Fruit fly (Drosophila melanogaster): Measurements from ENCODE around the gene lace.

lace gene

DNA sequence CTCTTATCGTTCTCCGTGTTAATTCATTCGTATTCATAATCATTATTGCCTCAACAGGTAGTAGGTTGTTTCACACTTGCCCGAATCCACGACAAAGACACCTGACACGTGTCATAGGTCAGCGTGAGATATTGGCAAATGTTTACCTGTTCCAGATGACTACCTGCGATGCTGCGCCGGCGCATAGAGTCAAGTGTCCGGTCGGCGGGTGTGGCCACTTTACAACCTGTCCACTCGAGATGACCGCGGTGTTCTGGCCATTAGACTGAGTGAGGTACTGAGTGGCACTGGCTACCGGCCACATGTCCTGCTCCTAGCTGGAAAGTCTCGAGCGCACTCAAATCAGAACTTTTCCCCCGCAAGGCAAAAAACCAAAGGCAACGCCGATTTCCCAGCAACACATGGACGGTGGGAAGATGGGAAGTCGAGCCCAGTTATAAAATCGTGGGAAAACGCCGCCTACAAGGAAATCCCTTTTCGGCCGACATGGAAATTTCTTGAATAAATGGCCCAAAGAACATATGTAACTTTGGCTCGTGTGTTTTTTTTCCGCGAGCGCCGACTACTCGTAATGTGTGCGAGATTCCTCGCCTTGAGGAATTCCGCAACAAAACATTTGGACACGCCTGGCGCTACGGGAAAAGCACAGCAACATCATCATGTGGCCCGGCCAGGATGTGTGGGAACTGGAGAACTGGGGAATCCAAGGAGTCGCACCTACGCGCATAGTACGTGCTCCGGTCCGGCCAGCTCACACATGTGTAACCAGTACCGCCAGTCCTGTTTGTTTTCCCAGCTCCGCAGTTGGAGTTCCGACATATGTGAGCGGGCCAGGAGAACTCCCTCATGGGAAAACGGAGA is 13.1 kb upstream of the lace start:
- TF ChIP-seq CG8478 (optimal IDR thresholded peaks at IDR 0.05) (no peak), CTCF (optimal IDR thresholded peaks at IDR 0.05) (no peak)

DNA sequence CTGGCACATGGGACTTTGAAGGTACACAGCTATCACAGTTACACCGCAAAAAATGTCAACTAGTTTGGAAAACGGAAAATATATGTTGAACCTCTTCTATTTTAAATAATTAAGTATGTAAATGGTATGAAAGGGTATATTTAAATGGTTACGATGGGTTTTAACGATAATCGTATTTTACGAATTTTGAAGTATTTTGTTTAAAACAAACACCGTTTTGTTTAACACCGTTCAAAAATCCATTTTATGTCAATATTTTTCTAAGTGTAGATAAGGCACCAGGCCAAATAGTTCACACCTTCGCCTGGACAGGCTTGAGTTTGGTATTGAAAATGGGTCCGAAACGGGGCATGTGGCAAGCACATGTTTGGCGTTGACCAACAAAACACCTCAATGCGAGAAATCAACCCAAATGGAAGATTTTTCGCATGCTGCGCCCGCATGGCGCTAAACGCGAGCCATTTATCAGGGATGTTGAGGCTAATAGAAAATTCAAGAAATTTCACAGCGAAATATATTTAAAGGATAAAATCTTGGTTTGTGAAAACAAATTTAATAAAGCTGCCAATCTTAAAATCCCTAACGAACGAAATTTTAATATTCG is 12.3 kb upstream of the lace start:
- TF ChIP-seq CG8478 (optimal IDR thresholded peaks at IDR 0.05) (no peak), CTCF (optimal IDR thresholded peaks at IDR 0.05) (no peak)

DNA sequence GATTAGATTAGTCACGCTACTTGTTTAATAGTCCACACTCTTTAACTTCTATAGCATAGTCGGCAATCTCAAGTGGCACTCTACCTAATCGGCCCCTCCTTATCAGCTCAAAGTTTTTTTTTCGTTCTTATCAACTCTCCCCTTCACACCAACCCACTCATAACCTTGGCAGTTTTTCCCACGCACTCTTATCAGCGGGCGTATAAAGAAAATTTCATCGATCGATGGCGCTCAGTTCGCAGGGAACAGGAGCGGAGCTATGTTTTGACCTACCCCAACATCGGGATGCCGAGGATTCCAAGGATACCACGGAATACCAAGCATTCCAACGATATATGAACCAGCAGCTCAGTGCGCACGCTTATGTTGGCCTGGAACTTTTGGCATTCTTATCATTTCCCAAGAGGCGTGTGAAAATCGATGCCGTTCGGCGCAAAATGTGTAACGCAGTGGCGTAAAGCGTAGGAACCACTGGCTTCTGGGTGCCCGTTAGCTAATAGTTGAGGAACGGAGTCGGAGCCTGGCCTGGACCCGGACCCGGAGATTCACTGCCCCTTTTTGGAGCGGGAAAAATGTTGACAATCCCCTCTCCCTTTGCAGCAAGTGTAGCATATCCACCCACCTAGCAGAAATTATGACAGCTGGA is 8.6 kb upstream of the lace start:
- TF ChIP-seq CTCF (optimal IDR thresholded peaks at IDR 0.05), result no peak
- no peak for TF ChIP-seq CG8478 (optimal IDR thresholded peaks at IDR 0.05)

DNA sequence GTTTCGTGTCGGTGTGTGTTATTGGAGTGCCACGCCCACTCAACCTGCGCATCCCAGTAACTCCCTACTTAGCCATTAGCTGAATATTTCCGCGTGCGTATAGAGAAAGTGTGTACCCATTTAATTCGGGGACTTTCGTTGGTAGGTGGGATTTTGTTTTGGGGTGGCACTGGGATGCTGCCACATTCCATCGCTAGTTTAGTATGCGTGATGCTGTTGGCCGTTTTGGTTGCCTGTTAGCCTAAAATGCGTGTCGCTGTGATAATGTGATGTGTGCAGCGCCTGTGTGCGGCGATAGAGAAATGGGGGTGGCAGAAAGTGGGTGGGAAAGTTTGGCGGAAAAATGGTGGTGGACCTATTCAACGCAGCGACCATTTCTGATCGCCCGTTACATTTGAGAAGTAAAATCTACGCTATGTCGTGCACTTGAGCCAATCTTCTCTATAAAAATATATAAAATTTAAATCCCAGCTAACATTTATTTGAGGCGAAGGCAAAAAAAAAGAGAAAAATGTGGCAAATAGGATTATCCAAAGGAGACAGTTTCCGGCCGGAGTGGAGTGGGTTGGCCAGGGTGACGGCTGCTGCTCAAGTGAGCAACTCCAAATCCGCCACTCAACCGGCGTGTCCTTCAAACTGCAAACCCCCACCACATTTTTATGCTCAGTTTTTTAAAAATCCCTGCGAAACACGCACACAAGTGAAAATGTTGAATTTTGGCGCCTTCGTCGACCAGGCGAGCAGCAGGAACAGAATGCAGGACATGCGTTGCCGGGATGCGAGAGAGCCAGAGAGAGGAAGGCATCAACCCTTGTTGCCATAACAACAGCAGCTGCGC is 7.4 kb upstream of the lace start:
- TF ChIP-seq CTCF (optimal IDR thresholded peaks at IDR 0.05), result no peak
- no peak for TF ChIP-seq CG8478 (optimal IDR thresholded peaks at IDR 0.05)

DNA sequence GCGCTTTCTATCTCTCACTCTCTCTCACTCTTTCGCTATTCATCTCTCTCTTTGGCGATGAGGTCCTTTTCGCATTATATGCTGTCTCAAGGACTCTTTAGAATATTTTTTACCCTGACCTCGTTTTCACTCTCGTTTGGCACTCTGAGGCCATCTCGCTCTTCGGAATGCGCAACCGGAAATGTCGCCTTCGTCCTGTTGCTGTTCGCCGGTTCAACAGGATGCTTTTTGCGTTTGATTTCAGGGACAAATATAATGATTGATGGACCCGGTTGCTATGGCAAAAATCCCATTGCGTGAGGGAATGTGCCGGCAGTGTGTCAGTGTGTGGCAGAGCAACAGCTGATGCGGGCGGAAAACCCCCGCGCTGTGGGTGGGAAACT is 6.8 kb upstream of the lace start:
- TF ChIP-seq CTCF (optimal IDR thresholded peaks at IDR 0.05) (no peak), CG8478 (optimal IDR thresholded peaks at IDR 0.05) (no peak)

DNA sequence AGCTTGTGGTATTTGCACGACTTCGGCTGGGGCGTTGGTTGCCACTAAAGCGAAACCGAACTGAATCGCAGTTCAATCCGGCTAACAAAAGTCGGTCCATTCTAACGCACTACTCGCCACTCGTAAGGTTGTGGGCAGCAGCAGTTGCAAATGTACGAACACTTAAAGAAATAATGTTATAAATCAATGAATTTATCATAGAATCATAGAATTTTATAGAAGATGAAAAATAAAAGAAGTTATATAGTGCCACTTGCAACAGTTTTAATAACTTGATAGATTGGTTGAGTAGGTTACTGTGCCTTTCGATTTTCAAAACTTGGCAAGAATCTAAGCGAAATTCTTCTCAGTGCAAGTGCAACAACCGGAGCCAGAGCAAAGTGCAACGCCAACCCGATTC is 5.3 kb upstream of the lace start:
- no peak for TF ChIP-seq CG8478 (optimal IDR thresholded peaks at IDR 0.05)
- no peak for TF ChIP-seq CTCF (optimal IDR thresholded peaks at IDR 0.05)

DNA sequence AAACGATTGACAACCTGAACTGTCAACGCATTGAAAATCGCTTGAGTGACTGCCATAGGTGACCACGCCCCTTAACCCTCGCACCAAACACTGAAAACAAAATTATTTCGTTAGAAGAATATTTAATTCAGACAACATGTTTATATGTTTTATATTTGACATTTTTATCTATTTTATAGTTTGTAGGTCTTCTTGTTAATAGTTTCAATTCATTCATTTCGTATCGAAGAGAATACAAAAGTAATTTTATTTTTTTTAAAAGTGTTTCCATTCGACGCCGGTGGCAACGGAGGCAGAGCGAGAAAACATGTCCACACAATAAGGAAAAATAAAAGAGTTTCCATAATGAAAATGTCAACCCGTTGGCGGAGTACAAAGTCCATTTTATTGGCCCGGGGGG is 2.6 kb upstream of the lace start:
- TF ChIP-seq CG8478 (optimal IDR thresholded peaks at IDR 0.05), result no peak
- TF ChIP-seq CTCF (optimal IDR thresholded peaks at IDR 0.05), result no peak

DNA sequence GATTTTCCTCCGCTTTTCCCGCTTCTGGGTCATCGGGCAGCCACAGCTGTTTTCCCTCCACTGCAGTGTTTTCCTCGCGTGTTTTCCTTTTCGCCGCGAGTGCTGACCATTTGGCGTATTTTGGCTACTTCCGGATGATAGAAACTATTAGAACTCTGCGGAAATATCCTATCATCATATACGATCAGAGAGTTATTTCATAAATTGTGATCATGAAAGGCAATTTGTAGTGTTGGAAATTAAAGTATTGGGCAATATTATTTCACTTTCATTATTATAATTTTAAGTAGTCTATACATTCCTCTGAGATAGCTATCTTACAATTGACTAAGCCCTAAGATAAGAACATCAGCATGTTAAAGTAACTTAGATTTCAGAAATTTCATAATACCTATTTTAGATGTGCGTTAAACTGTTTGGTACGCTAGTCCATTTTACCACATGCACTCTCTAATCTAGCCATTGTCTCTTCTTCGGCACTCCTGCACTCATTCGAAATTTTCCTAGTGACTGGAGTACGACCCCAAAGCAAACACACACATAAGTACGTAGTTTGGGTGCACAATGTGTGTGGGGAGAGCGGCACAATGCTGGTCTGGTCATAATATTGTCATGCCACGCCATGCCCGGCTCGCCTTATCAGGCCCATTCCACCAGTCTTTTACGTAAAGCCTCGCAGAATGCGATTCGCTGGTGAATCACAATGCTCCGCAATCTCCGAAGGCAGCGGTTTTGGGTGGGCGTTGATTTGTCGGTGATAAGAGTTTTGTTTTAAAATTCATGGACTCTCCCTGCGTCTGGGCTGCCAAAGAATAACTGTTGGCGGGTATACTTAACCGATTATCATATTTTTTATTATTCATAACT is 1.0 kb downstream of the lace start:
- TF ChIP-seq CG8478 (optimal IDR thresholded peaks at IDR 0.05) (no peak), CTCF (optimal IDR thresholded peaks at IDR 0.05) (no peak)

DNA sequence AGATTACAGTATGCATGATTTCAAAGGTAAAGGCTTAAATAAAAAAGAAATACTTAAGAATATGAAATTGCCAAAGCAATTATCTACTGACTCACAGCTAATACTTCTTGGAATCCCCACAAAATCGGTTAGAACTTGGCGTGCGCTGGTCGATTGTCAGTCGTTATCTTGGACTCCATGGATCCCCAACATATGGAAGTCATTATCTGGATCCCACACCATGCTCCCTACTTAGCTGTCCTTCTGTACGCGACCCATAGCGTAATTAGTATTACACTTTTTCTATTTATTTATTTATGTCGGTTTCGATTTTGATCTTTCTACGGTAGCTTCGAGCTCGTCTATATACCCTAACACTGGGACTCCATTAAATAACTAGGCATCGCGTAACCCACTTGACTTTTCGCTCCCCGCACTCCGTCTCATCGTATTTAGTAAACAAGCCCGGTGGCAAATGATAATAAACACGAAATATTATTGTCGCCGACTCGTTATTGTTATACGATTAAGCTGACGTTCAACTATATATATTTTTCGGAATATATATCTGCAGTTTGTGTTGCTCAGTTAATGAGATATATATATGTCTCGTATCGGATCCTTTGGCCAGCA is 2.1 kb downstream of the lace start:
- no peak for TF ChIP-seq CG8478 (optimal IDR thresholded peaks at IDR 0.05)
- no peak for TF ChIP-seq CTCF (optimal IDR thresholded peaks at IDR 0.05)

DNA sequence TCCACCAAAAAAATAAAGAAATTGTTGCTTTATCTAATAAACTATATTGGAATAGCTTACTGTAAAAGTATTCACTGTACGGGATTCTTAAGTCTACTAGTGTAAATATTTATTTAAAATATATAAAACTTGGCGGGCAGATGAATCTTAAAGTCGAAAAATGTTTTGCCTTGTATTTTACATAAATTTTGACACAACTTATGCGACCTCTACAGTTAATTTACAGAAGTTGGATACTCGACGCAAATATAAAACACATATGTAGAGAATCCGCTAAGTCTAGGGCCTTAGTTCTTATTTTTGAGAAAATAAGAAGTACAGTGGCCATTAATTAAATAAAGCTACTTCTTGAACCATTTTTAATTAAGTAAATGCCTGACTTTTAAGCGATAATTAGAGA is 5.6 kb downstream of the lace start:
- no peak for TF ChIP-seq CG8478 (optimal IDR thresholded peaks at IDR 0.05)
- peak; percentile 51 to 82 for TF ChIP-seq CTCF (optimal IDR thresholded peaks at IDR 0.05)

DNA sequence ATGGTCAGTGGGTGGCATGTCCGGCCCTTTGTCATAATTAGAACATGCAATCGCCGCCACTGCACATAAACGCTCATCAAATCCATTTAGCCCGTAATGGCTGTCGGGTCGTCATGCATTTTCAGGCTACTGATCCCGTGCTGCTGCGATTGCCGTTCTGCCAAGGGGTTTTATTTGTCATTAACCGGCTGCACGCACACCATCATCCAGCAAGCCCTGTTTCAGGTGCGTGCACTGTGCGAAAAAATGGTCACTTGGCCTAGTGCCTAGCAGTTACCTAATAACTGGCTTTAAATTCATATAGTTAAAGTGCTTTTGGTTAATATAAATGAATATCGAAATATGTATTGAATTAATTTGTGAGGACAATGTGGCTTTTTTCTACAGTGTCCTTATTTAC is 38.5 kb downstream of the lace start:
- TF ChIP-seq CG8478 (optimal IDR thresholded peaks at IDR 0.05) (no peak), CTCF (optimal IDR thresholded peaks at IDR 0.05) (no peak)

DNA sequence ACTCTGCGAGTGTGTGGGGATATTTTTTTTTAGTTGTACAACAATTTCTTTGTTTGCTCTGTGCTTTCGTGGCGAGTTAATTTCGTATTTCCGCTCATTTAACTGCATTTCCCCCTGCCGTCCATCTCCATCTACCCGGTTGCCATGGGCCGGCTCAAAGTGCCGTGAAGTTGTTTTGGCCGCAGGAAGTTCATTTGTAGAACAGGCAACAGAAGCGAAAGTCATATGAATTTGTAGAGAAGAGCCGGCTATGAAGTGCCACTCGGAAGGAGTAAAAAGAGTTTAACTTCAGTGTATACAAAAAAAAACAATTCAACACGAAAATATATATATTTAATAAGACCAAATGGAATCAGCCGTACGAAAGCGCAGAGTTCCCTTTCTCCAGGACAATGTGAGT is 48.3 kb downstream of the lace start, which contains the start of gene Skadu:
Skadu (plus strand) TSS at position 301 of the 400 bp plus-strand sequence.
- TF ChIP-seq CG8478 (optimal IDR thresholded peaks at IDR 0.05) (no peak), CTCF (optimal IDR thresholded peaks at IDR 0.05) (no peak)

DNA sequence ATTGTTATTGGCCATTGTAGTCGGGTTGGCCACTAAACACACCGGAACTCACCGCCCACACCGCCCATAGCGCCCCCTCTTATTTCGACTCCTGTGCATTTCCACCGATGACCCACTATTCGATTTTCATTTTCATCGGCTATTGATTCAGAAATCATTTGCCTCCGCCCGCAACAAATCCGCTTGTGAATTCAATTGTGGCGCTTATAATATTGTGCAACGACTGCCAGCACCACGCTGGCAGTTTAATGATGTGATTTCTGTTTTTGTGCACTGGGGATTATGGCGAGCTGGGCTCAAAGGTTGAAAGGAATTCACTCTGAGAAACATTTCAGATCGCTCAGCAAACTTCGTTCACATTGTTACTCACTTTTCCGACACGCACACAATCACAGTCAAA is 51.1 kb downstream of the lace start, which contains the start of gene CG15256:
CG15256 (plus strand) TSS at position 301 of the 400 bp plus-strand sequence.
- TF ChIP-seq CG8478 (optimal IDR thresholded peaks at IDR 0.05) (no peak), CTCF (optimal IDR thresholded peaks at IDR 0.05) (no peak)

DNA sequence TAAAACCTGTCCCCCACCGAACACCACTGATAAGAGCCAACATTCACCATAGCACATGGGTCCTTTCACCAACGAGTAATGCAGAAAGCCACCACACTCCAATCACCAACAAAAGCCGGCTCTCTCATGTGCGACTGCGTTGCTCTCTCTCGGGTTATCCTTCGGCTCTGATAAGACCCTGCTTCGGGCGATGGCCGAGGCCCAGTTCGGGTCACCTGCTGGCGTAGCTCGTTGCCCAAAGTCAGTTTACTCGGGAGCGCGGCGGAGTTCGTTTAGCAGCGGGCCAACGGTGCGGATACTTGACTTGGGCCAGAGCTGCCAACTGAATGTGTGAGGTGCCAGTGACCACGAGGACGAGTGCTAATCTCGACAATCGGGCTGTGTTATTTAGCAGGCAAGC is 53.6 kb downstream of the lace start, which contains the start of gene kek3:
kek3 (plus strand) TSS at position 244 of the 400 bp plus-strand sequence.
- TF ChIP-seq CTCF (optimal IDR thresholded peaks at IDR 0.05) (no peak), CG8478 (optimal IDR thresholded peaks at IDR 0.05) (no peak)
